Fruit fly (Drosophila melanogaster) whole organism, prepupa: ENCODE measurements around the gene CG3386.

Experiments
- Blimp-1 ChIP-seq: fragments of 200-800 bp; sonication (Bioruptor generic); optimal IDR thresholded peaks from 3 replicates; lab custom pipeline; 2017; ENCODE audit warnings: missing biosample characterization, missing genetic modification characterization, mild to moderate bottlenecking, moderate library complexity, missing genetic modification reagents
- CG10631 ChIP-seq: fragments of 200-800 bp; sonication (Bioruptor generic); optimal IDR thresholded peaks from 2 replicates; lab custom pipeline; 2016; ENCODE audit warnings: missing biosample characterization, missing genetic modification characterization
- CG10669 ChIP-seq: fragments of 200-800 bp; sonication (Bioruptor generic); optimal IDR thresholded peaks from 3 replicates; lab custom pipeline; 2018; ENCODE audit warnings: missing biosample characterization, mild to moderate bottlenecking, missing genetic modification characterization, moderate library complexity
- CG11294 ChIP-seq: fragments of 200-800 bp; sonication (Bioruptor generic); IDR thresholded peaks from 2 replicates; pipeline ENCODE4 v1.3.6; 2022; ENCODE audit warnings: missing biosample characterization, missing genetic modification characterization
- CG11762 ChIP-seq: fragments of 200-800 bp; sonication (Bioruptor generic); optimal IDR thresholded peaks from 3 replicates; lab custom pipeline; 2016; ENCODE audit warnings: missing biosample characterization, missing genetic modification characterization; ENCODE audit not compliant: insufficient read depth
- CG11902 ChIP-seq: fragments of 200-800 bp; sonication (Bioruptor generic); optimal IDR thresholded peaks from 3 replicates; lab custom pipeline; 2016; ENCODE audit warnings: missing biosample characterization, missing genetic modification characterization
- CG15336 ChIP-seq: fragments of 200-800 bp; sonication (Bioruptor generic); IDR thresholded peaks from 2 replicates; pipeline ENCODE4 v1.3.6; 2022; ENCODE audit warnings: missing biosample characterization, missing genetic modification characterization
- CG1621 ChIP-seq: fragments of 200-800 bp; sonication (Bioruptor generic); optimal IDR thresholded peaks from 3 replicates; lab custom pipeline; 2018; ENCODE audit warnings: missing biosample characterization, mild to moderate bottlenecking, missing genetic modification characterization
- CG3032 ChIP-seq: fragments of 200-800 bp; optimal IDR thresholded peaks from 2 replicates; lab custom pipeline; 2019; ENCODE audit warnings: missing biosample characterization, mild to moderate bottlenecking, missing genetic modification characterization, moderate library complexity
- CG31627 ChIP-seq: fragments of 200-800 bp; sonication (Bioruptor generic); optimal IDR thresholded peaks from 3 replicates; lab custom pipeline; 2016; ENCODE audit warnings: missing biosample characterization, missing genetic modification characterization
- CG34406 ChIP-seq: fragments of 200-800 bp; sonication (Bioruptor generic); optimal IDR thresholded peaks from 3 replicates; lab custom pipeline; 2016; ENCODE audit warnings: missing biosample characterization, missing genetic modification characterization
- CG3919 ChIP-seq: fragments of 200-800 bp; sonication (Bioruptor generic); optimal IDR thresholded peaks from 3 replicates; lab custom pipeline; 2016; ENCODE audit warnings: missing biosample characterization, missing genetic modification characterization
- CG4318 ChIP-seq: fragments of 200-800 bp; sonication (Bioruptor generic); optimal IDR thresholded peaks from 3 replicates; lab custom pipeline; 2017; ENCODE audit warnings: missing biosample characterization, mild to moderate bottlenecking, missing genetic modification characterization
- CG6163 ChIP-seq: fragments of 200-800 bp; sonication (Bioruptor generic); IDR thresholded peaks from 3 replicates; pipeline ENCODE4 v1.3.6; 2022; ENCODE audit warnings: missing biosample characterization, missing genetic modification characterization
- CG6808 ChIP-seq: fragments of 200-800 bp; sonication (Bioruptor generic); optimal IDR thresholded peaks from 3 replicates; lab custom pipeline; 2017; ENCODE audit warnings: missing biosample characterization, missing genetic modification characterization, mild to moderate bottlenecking, moderate library complexity, missing genetic modification reagents
- CG6854 ChIP-seq: fragments of 200-800 bp; sonication (Bioruptor generic); optimal IDR thresholded peaks from 2 replicates; lab custom pipeline; 2017; ENCODE audit warnings: missing biosample characterization, mild to moderate bottlenecking, missing genetic modification characterization
- CG8119 ChIP-seq: fragments of 200-800 bp; sonication (Bioruptor generic); IDR thresholded peaks from 3 replicates; pipeline ENCODE4 v1.3.6; 2022; ENCODE audit warnings: missing biosample characterization, missing genetic modification characterization
- CG8319 ChIP-seq: fragments of 200-800 bp; sonication (Bioruptor generic); optimal IDR thresholded peaks from 3 replicates; lab custom pipeline; 2016; ENCODE audit warnings: missing biosample characterization, missing genetic modification characterization
- CG9139 ChIP-seq: fragments of 200-800 bp; sonication (Bioruptor generic); optimal IDR thresholded peaks from 3 replicates; lab custom pipeline; 2017; ENCODE audit warnings: missing biosample characterization, mild to moderate bottlenecking, missing genetic modification characterization
- Eip75B ChIP-seq: fragments of 200-800 bp; sonication (Bioruptor generic); optimal IDR thresholded peaks from 3 replicates; lab custom pipeline; 2016; ENCODE audit warnings: missing biosample characterization, missing genetic modification characterization
- Eip78C ChIP-seq: fragments of 200-800 bp; sonication (Bioruptor generic); peaks from one replicate; lab custom pipeline; 2016; ENCODE audit warnings: missing biosample characterization, missing genetic modification characterization
- Ets21C ChIP-seq: fragments of 200-800 bp; sonication (Bioruptor generic); optimal IDR thresholded peaks from 3 replicates; lab custom pipeline; 2016; ENCODE audit warnings: missing biosample characterization, missing genetic modification characterization
- Gug ChIP-seq: fragments of 200-800 bp; sonication (Bioruptor generic); IDR thresholded peaks from 2 replicates; pipeline ENCODE4 v1.3.6; 2022; ENCODE audit warnings: missing biosample characterization, missing genetic modification characterization
- Hr38 ChIP-seq: sonication (Bioruptor generic); optimal IDR thresholded peaks from 2 replicates; lab custom pipeline; 2016; ENCODE audit warnings: missing biosample characterization, missing genetic modification characterization
- Hr39 ChIP-seq: fragments of 200-800 bp; sonication (Bioruptor generic); optimal IDR thresholded peaks from 2 replicates; lab custom pipeline; 2016; ENCODE audit warnings: missing biosample characterization, missing genetic modification characterization
- OdsH ChIP-seq: fragments of 200-800 bp; sonication (Bioruptor generic); optimal IDR thresholded peaks from 3 replicates; lab custom pipeline; 2016; ENCODE audit warnings: missing biosample characterization, missing genetic modification characterization
- Sox102F ChIP-seq: fragments of 200-800 bp; sonication (Bioruptor generic); optimal IDR thresholded peaks from 2 replicates; lab custom pipeline; 2016; ENCODE audit warnings: missing biosample characterization, mild to moderate bottlenecking, missing genetic modification characterization
- Sox14 ChIP-seq: fragments of 200-800 bp; sonication (Bioruptor generic); optimal IDR thresholded peaks from 3 replicates; lab custom pipeline; 2016; ENCODE audit warnings: missing biosample characterization, missing genetic modification characterization
- Sox15 ChIP-seq: fragments of 200-800 bp; sonication (Bioruptor generic); optimal IDR thresholded peaks from 3 replicates; lab custom pipeline; 2016; ENCODE audit warnings: missing biosample characterization, missing genetic modification characterization
- acj6 ChIP-seq: fragments of 200-800 bp; sonication (Bioruptor generic); optimal IDR thresholded peaks from 3 replicates; lab custom pipeline; 2016; ENCODE audit warnings: missing biosample characterization, missing genetic modification characterization
- cyc ChIP-seq: fragments of 200-800 bp; sonication (Bioruptor generic); optimal IDR thresholded peaks from 3 replicates; lab custom pipeline; 2016; ENCODE audit warnings: missing biosample characterization, missing genetic modification characterization
- dac ChIP-seq: fragments of 200-800 bp; sonication (Bioruptor generic); optimal IDR thresholded peaks from 2 replicates; lab custom pipeline; 2017; ENCODE audit warnings: missing biosample characterization, mild to moderate bottlenecking, missing genetic modification characterization
- dsx ChIP-seq: fragments of 200-800 bp; optimal IDR thresholded peaks from 3 replicates; lab custom pipeline; 2019; ENCODE audit warnings: missing biosample characterization, mild to moderate bottlenecking, missing genetic modification characterization, moderate library complexity; ENCODE audit not compliant: poor library complexity, severe bottlenecking
- eg ChIP-seq: fragments of 200-800 bp; sonication (Bioruptor generic); IDR thresholded peaks from 3 replicates; pipeline ENCODE4 v1.3.6; 2022; ENCODE audit warnings: missing biosample characterization, missing genetic modification characterization
- esn ChIP-seq: fragments of 200-800 bp; sonication (Bioruptor generic); optimal IDR thresholded peaks from 2 replicates; lab custom pipeline; 2016; ENCODE audit warnings: missing biosample characterization, mild to moderate bottlenecking, missing genetic modification characterization, moderate library complexity
- fd59A ChIP-seq: fragments of 200-800 bp; sonication (Bioruptor generic); optimal IDR thresholded peaks from 2 replicates; lab custom pipeline; 2017; ENCODE audit warnings: missing biosample characterization, mild to moderate bottlenecking, missing genetic modification characterization, missing genetic modification reagents
- fkh ChIP-seq: fragments of 200-800 bp; sonication (Bioruptor generic); optimal IDR thresholded peaks from 3 replicates; lab custom pipeline; 2017; ENCODE audit warnings: missing biosample characterization, mild to moderate bottlenecking, missing genetic modification characterization, moderate library complexity
- lz ChIP-seq: fragments of 200-800 bp; sonication (Bioruptor generic); optimal IDR thresholded peaks from 3 replicates; lab custom pipeline; 2016; ENCODE audit warnings: missing biosample characterization, missing genetic modification characterization
- pdm3 ChIP-seq: fragments of 200-800 bp; sonication (Bioruptor generic); optimal IDR thresholded peaks from 3 replicates; lab custom pipeline; 2016; ENCODE audit warnings: missing biosample characterization, missing genetic modification characterization
- spab ChIP-seq: fragments of 200-800 bp; sonication (Bioruptor generic); optimal IDR thresholded peaks from 2 replicates; lab custom pipeline; 2017; ENCODE audit warnings: missing biosample characterization, mild to moderate bottlenecking, missing genetic modification characterization, missing genetic modification reagents
- svp ChIP-seq: fragments of 200-800 bp; sonication (Bioruptor generic); peaks from one replicate; lab custom pipeline; 2016; ENCODE audit warnings: missing biosample characterization, missing genetic modification characterization
- vri ChIP-seq: fragments of 200-800 bp; sonication (Bioruptor generic); optimal IDR thresholded peaks from 3 replicates; lab custom pipeline; 2016; ENCODE audit warnings: missing biosample characterization, mild to moderate bottlenecking, missing genetic modification characterization

Gene CG3386

dm6 chr3L:711839-712553 is 29.7 kb upstream of the CG3386 start, which contains the start of gene CG13896 (continued):
- TF ChIP-seq Blimp-1 (GFP tag; lab: Kevin White, UChicago), result peak; percentile 23
- peak; percentile 86 for TF ChIP-seq svp (GFP tag; lab: Kevin White, UChicago)
- TF ChIP-seq CG3919 (GFP tag; lab: Kevin White, UChicago), result peak; percentile 84
- TF ChIP-seq CG10669 (GFP tag; lab: Kevin White, UChicago), result peak; percentile 72
- TF ChIP-seq dac (GFP tag; lab: Kevin White, UChicago), result peak; percentile 45
- peak; percentile 57 for TF ChIP-seq CG11762 (GFP tag; lab: Kevin White, UChicago)
- TF ChIP-seq CG31627, result peak; percentile 91
- peak; percentile 49 for TF ChIP-seq Ets21C (GFP tag; lab: Kevin White, UChicago)
- peak; percentile 25 for TF ChIP-seq Sox15 (GFP tag; lab: Kevin White, UChicago)
- TF ChIP-seq cyc (GFP tag; lab: Kevin White, UChicago), result peak; percentile 87

- TF ChIP-seq Hr39 (GFP tag; lab: Kevin White, UChicago) (no peak), OdsH (no peak), CG6163 (GFP tag; lab: Robert Waterston, UW) (no peak), svp (GFP tag; lab: Kevin White, UChicago) (peak; percentile 35), fkh (GFP tag; lab: Kevin White, UChicago) (peak; percentile 16), esn (peak; percentile 11), Sox102F (GFP tag; lab: Kevin White, UChicago) (no peak)
Observed at dm6 chr3L:710345-710822, 28.1 kb upstream of the CG3386 start, which contains the start of gene CkIIalpha-i3. Gene CkIIalpha-i3 (minus strand): TSS chr3L:710607.

DNA sequence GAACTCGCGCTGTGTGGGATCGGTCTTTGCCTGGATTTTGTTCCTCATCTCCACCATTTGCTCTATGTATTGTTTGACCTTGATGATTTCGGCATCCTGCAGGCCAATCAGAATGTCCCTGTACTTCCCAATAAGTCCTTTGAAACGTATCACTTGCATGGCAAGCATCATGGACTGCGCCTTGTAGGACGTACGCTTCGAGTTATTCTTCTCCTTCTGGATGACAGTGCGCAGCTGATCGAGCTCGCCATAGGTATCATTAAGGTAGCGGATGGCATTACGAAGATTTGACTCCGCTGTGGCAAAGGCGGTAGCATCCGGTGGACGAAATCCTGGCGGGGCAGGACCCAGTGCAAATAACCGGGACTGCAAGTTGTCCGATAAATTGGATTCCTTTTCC is 27.6 kb upstream of the CG3386 start:
- TF ChIP-seq CG9139 (GFP tag; lab: Kevin White, UChicago), result no peak
- TF ChIP-seq CG3032 (tag; lab: Kevin White, UChicago), result no peak
- TF ChIP-seq Gug (GFP tag; lab: Robert Waterston, UW), result no peak
- TF ChIP-seq CG11294, result no peak
- no peak for TF ChIP-seq CG31627
- TF ChIP-seq vri (GFP tag; lab: Kevin White, UChicago), result no peak
- no peak for TF ChIP-seq CG6808 (GFP tag; lab: Kevin White, UChicago)
- no peak for TF ChIP-seq CG8119
- no peak for TF ChIP-seq Eip75B (GFP tag; lab: Kevin White, UChicago)
- TF ChIP-seq CG6163 (GFP tag; lab: Robert Waterston, UW), result no peak
- no peak for TF ChIP-seq Blimp-1 (GFP tag; lab: Kevin White, UChicago)
- no peak for TF ChIP-seq CG11902 (GFP tag; lab: Kevin White, UChicago)
- no peak for TF ChIP-seq fkh (GFP tag; lab: Kevin White, UChicago)
- TF ChIP-seq Eip78C (GFP tag; lab: Kevin White, UChicago), result no peak

DNA sequence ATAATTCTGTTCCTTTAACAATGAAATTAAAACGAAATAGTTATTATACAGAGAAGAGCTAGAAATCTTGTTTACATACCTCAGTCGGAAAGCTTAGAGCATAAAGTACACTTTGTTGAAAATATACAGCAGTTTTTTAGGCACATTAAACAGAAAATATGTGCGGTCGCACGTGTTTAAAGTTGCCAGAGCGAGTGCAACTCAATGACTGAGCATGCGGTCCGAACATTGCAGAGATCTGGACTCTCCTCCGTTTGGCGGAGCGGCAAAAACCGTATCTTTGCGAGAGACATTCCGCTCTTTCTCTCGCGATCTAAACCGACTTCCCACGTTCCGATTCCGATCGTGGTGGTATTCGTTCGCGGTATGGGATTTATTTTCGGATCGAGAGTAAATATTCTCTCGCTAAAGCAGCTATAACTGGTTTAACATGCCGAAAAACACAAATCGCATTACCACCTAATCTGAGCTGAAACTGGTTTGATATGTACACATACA is 25.8 kb upstream of the CG3386 start, which contains the start of gene CG13895:
Gene CG13895, minus strand, starts transcription at position 214 of the 498 bp plus-strand sequence.
- TF ChIP-seq CG11294 (no peak), Ets21C (GFP tag; lab: Kevin White, UChicago) (no peak), CG1621 (peak; percentile 79), CG10631 (GFP tag; lab: Kevin White, UChicago) (no peak), vri (GFP tag; lab: Kevin White, UChicago) (no peak), CG15336 (no peak), acj6 (no peak), lz (GFP tag; lab: Kevin White, UChicago) (no peak), cyc (GFP tag; lab: Kevin White, UChicago) (no peak), Sox15 (GFP tag; lab: Kevin White, UChicago) (no peak), Hr38 (GFP tag; lab: Kevin White, UChicago) (no peak), CG3032 (tag; lab: Kevin White, UChicago) (no peak), CG10669 (GFP tag; lab: Kevin White, UChicago) (no peak), CG34406 (no peak), fd59A (no peak), pdm3 (no peak), esn (no peak), dac (GFP tag; lab: Kevin White, UChicago) (no peak), CG6854 (GFP tag; lab: Kevin White, UChicago) (peak; percentile 37), CG4318 (GFP tag; lab: Kevin White, UChicago) (no peak), spab (GFP tag; lab: Kevin White, UChicago) (no peak), Sox102F (GFP tag; lab: Kevin White, UChicago) (no peak), eg (GFP tag; lab: Robert Waterston, UW) (peak; percentile 42; the same call in 1 of the 3 replicates), dsx (GFP tag; lab: Kevin White, UChicago) (no peak), Gug (GFP tag; lab: Robert Waterston, UW) (no peak), CG11902 (GFP tag; lab: Kevin White, UChicago) (no peak), Sox14 (GFP tag; lab: Kevin White, UChicago) (no peak), CG8319 (GFP tag; lab: Kevin White, UChicago) (no peak), CG31627 (no peak)
